Worm (Caenorhabditis elegans): ENCODE data around the gene C37C3.12.

DNA sequence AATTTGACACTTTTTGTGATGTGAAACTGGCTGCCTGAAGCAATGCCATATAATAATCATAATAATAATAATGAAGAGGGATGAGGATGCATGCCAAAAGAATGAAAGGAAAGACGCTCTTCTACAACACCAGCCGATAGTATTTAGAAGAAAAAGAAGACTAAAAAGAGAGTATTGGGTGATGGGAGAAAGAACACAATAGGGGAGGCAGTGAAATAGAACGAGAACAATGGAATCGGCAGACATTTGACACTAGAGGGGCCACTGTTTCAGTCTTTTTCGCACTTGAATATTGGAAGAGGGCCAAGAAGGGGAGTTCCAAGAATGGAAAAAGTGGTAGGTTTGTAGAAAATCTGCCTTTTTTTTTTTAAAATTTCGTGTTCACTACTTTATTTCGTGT lies 7.8 kb upstream of the C37C3.12 start, which contains the start of gene memo-1:
- TF ChIP-seq ceh-24 (tag; optimal IDR thresholded peaks at IDR 0.05) (no peak), fax-1 (tag; optimal IDR thresholded peaks at IDR 0.05) (no peak)

Measured in whole organism, late embryonic.